Worm (Caenorhabditis elegans) whole organism, L2 larva: ENCODE data around the gene srx-46.

Source experiments
- C34F6.9 ChIP-seq: fragments of 150-350 bp; optimal IDR thresholded peaks from 2 replicates; lab custom pipeline; 2014; ENCODE audit warnings: missing biosample characterization, missing genetic modification characterization
- R02D3.7 ChIP-seq: fragments of 150-350 bp; optimal IDR thresholded peaks from 2 replicates; lab custom pipeline; 2014; ENCODE audit warnings: missing biosample characterization, missing genetic modification characterization
- Y55F3AM.14 ChIP-seq: fragments of 200-800 bp; sonication (Bioruptor generic); optimal IDR thresholded peaks from 2 replicates; lab custom pipeline; 2018; ENCODE audit warnings: mild to moderate bottlenecking, missing genetic modification characterization, missing compliant biosample characterization
- ZK546.5 ChIP-seq: sonication (generic microtip); optimal IDR thresholded peaks from 2 replicates; lab custom pipeline; 2017; ENCODE audit warnings: missing biosample characterization, missing genetic modification characterization
- aly-2 ChIP-seq: fragments of 150-350 bp; optimal IDR thresholded peaks from 2 replicates; lab custom pipeline; 2014; ENCODE audit warnings: missing biosample characterization, missing genetic modification characterization
- blmp-1 ChIP-seq: sonication (generic microtip); optimal IDR thresholded peaks from 2 replicates; lab custom pipeline; 2017; ENCODE audit warnings: missing genetic modification characterization, mild to moderate bottlenecking, missing compliant biosample characterization, antibody characterized with exemption, moderate library complexity; ENCODE audit not compliant: insufficient read depth
- ceh-16 ChIP-seq: fragments of 150-350 bp; optimal IDR thresholded peaks from 2 replicates; lab custom pipeline; 2014; ENCODE audit warnings: missing biosample characterization, missing genetic modification characterization
- ceh-82 ChIP-seq: fragments of 150-350 bp; optimal IDR thresholded peaks from 2 replicates; lab custom pipeline; 2014; ENCODE audit warnings: missing biosample characterization, missing genetic modification characterization
- crh-2 ChIP-seq: sonication (generic microtip); optimal IDR thresholded peaks from 2 replicates; lab custom pipeline; 2017; ENCODE audit warnings: missing biosample characterization, missing genetic modification characterization
- dmd-4 ChIP-seq: sonication (generic microtip); optimal IDR thresholded peaks from 2 replicates; lab custom pipeline; 2017; ENCODE audit warnings: missing biosample characterization, missing genetic modification characterization
- egl-27 ChIP-seq: sonication (generic microtip); optimal IDR thresholded peaks from 3 replicates; lab custom pipeline; 2017; ENCODE audit warnings: missing biosample characterization, missing genetic modification reagents, missing genetic modification characterization
- elt-1 ChIP-seq: fragments of 150-350 bp; optimal IDR thresholded peaks from 2 replicates; lab custom pipeline; 2014; ENCODE audit warnings: missing biosample characterization, missing genetic modification characterization
- elt-3 ChIP-seq: sonication (generic microtip); optimal IDR thresholded peaks from 2 replicates; lab custom pipeline; 2017; ENCODE audit warnings: missing biosample characterization, missing genetic modification characterization
- fos-1 ChIP-seq: fragments of 150-350 bp; optimal IDR thresholded peaks from 2 replicates; lab custom pipeline; 2014; ENCODE audit warnings: missing biosample characterization, missing genetic modification characterization
- lin-13 ChIP-seq: fragments of 150-350 bp; optimal IDR thresholded peaks from 2 replicates; lab custom pipeline; 2014; ENCODE audit warnings: missing biosample characterization, missing genetic modification reagents, missing genetic modification characterization
- lin-39 ChIP-seq: fragments of 150-350 bp; optimal IDR thresholded peaks from 2 replicates; lab custom pipeline; 2014; ENCODE audit warnings: missing biosample characterization, missing genetic modification reagents, missing genetic modification characterization
- mab-5 ChIP-seq: fragments of 150-350 bp; optimal IDR thresholded peaks from 2 replicates; lab custom pipeline; 2014; ENCODE audit warnings: missing biosample characterization, missing genetic modification characterization
- mbf-1 ChIP-seq: sonication (generic microtip); optimal IDR thresholded peaks from 2 replicates; lab custom pipeline; 2017; ENCODE audit warnings: missing biosample characterization, missing genetic modification characterization
- mdl-1 ChIP-seq, 2 experiments: fragments of 150-350 bp in 1 of 2; sonication (generic microtip) in 1 of 2; optimal IDR thresholded peaks; 2 replicates each; lab custom pipeline; 2017; ENCODE audit warnings: missing biosample characterization in 2 of 2, missing genetic modification characterization in 2 of 2
- nhr-11 ChIP-seq: fragments of 150-350 bp; optimal IDR thresholded peaks from 2 replicates; lab custom pipeline; 2014; ENCODE audit warnings: missing biosample characterization, missing genetic modification characterization
- nhr-12 ChIP-seq: fragments of 150-350 bp; optimal IDR thresholded peaks from 2 replicates; lab custom pipeline; 2014; ENCODE audit warnings: missing biosample characterization, missing genetic modification characterization
- nhr-23 ChIP-seq: fragments of 150-350 bp; optimal IDR thresholded peaks from 2 replicates; lab custom pipeline; 2014; ENCODE audit warnings: missing biosample characterization, missing genetic modification reagents, missing genetic modification characterization
- nhr-237 ChIP-seq: fragments of 150-350 bp; optimal IDR thresholded peaks from 2 replicates; lab custom pipeline; 2014; ENCODE audit warnings: missing biosample characterization, missing genetic modification characterization
- nhr-25 ChIP-seq: fragments of 150-350 bp; sonication (generic microtip); optimal IDR thresholded peaks from 3 replicates; lab custom pipeline; 2014; ENCODE audit warnings: missing biosample characterization, missing genetic modification characterization
- nhr-6 ChIP-seq: fragments of 150-350 bp; optimal IDR thresholded peaks from 2 replicates; lab custom pipeline; 2014; ENCODE audit warnings: missing biosample characterization, missing genetic modification characterization
- peb-1 ChIP-seq: fragments of 150-350 bp; optimal IDR thresholded peaks from 2 replicates; lab custom pipeline; 2014; ENCODE audit warnings: missing biosample characterization, missing genetic modification characterization
- sem-4 ChIP-seq: fragments of 150-350 bp; optimal IDR thresholded peaks from 2 replicates; lab custom pipeline; 2014; ENCODE audit warnings: missing biosample characterization, missing genetic modification reagents, missing genetic modification characterization
- skn-1 ChIP-seq: sonication (generic microtip); optimal IDR thresholded peaks from 2 replicates; lab custom pipeline; 2017; ENCODE audit warnings: missing biosample characterization, missing genetic modification characterization
- sma-9 ChIP-seq, 2 experiments: fragments of 150-350 bp in 1 of 2; sonication (generic microtip) in 1 of 2; optimal IDR thresholded peaks; 2 replicates each; lab custom pipeline; 2014 to 2016; ENCODE audit warnings: missing genetic modification characterization in 2 of 2, mild to moderate bottlenecking in 1 of 2, missing biosample characterization in 1 of 2, missing compliant biosample characterization in 1 of 2, missing genetic modification reagents in 1 of 2, moderate library complexity in 1 of 2
- snpc-4 ChIP-seq: fragments of 150-350 bp; optimal IDR thresholded peaks from 2 replicates; lab custom pipeline; 2014; ENCODE audit warnings: missing biosample characterization, missing genetic modification characterization
- unc-39 ChIP-seq: fragments of 150-350 bp; optimal IDR thresholded peaks from 2 replicates; lab custom pipeline; 2014; ENCODE audit warnings: missing biosample characterization, missing genetic modification characterization
- unc-55 ChIP-seq: fragments of 150-350 bp; sonication (generic microtip); optimal IDR thresholded peaks from 3 replicates; lab custom pipeline; 2014; ENCODE audit warnings: missing biosample characterization, missing genetic modification reagents, missing genetic modification characterization
- unc-62 ChIP-seq: fragments of 150-350 bp; optimal IDR thresholded peaks from 2 replicates; lab custom pipeline; 2014; ENCODE audit warnings: missing biosample characterization, missing genetic modification reagents, missing genetic modification characterization
- zag-1 ChIP-seq: fragments of 150-350 bp; optimal IDR thresholded peaks from 2 replicates; lab custom pipeline; 2014; ENCODE audit warnings: missing biosample characterization, missing genetic modification characterization
- ztf-11 ChIP-seq: sonication (generic microtip); optimal IDR thresholded peaks from 2 replicates; lab custom pipeline; 2017; ENCODE audit warnings: missing biosample characterization, missing genetic modification characterization
- ztf-4 ChIP-seq: fragments of 150-350 bp; optimal IDR thresholded peaks from 2 replicates; lab custom pipeline; 2014; ENCODE audit warnings: missing biosample characterization, missing genetic modification characterization

Gene srx-46

DNA sequence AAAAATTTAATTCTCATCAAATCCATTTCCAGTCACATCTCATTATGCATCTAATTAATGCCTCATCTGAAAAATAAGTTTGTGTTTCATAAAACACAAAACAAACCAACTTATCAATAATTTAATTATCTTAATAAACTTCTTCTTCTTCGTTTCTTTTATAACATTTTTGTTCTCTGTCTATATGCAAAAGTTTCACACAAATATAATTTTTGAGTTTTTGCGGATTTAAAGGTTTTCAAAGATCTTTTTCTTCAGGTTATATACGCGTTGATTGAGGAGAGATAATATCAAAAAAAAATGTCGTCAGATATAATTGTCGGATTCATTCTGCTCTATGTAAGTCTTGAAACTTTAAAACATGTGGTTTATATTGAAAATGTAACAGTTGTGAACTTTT, 3.4 kb upstream of the srx-46 start, which contains the start of gene srx-47:
Gene srx-47, plus strand, starts transcription at position 301 of the 400 bp plus-strand sequence.
- TF ChIP-seq skn-1, result no peak
- TF ChIP-seq C34F6.9 (tag; lab: Kevin White, UChicago), result no peak
- TF ChIP-seq nhr-6, result no peak
- TF ChIP-seq Y55F3AM.14 (GFP tag; lab: Kevin White, UChicago), result no peak
- TF ChIP-seq sem-4 (tag; lab: Kevin White, UChicago), result no peak
- no peak for TF ChIP-seq zag-1 (tag; lab: Kevin White, UChicago)
- TF ChIP-seq nhr-25 (tag; lab: Kevin White, UChicago), result no peak
- TF ChIP-seq elt-1 (tag; lab: Kevin White, UChicago), result no peak
- no peak for TF ChIP-seq blmp-1 (tag; lab: Kevin White, UChicago)
- no peak for TF ChIP-seq unc-55 (GFP tag; lab: Kevin White, UChicago)
- no peak for TF ChIP-seq peb-1 (tag; lab: Kevin White, UChicago)
- TF ChIP-seq nhr-12 (tag; lab: Kevin White, UChicago), result no peak
- no peak for TF ChIP-seq ztf-4 (tag; lab: Kevin White, UChicago)
- no peak for TF ChIP-seq ZK546.5 (tag; lab: Kevin White, UChicago)
- no peak for TF ChIP-seq sma-9 (GFP tag; optimal IDR thresholded peaks at IDR 0.05; lab: Kevin White, UChicago)
- no peak for TF ChIP-seq sma-9 (tag; optimal IDR thresholded peaks at IDR 0.05; lab: Kevin White, UChicago)
- TF ChIP-seq nhr-11 (tag; lab: Kevin White, UChicago), result no peak
- TF ChIP-seq ceh-16 (tag; lab: Kevin White, UChicago), result no peak

DNA sequence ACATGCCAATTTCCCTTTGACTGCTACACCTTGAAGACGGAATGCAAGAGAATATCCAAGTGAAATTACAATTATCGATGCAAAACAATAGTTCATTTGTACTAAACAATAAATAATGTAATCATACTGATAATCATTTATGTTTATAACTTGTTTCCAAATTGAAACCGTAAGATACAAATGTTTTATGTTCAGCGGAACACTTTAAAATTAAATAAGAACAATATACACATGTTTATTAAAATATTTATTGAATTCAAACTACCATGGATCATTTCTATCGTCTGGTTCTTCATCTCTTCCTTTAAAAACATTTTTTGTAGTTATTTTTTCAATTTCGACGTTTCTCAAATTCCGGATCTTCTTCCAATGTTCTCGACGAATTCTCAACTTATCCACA, 2.3 kb downstream of the srx-46 start, which contains the start of gene ttr-40:
Gene ttr-40, minus strand, starts transcription at position 101 of the 400 bp plus-strand sequence.
- TF ChIP-seq fos-1 (tag; lab: Kevin White, UChicago), result no peak
- TF ChIP-seq nhr-23 (tag; lab: Kevin White, UChicago), result no peak
- no peak for TF ChIP-seq lin-39 (tag; lab: Kevin White, UChicago)
- no peak for TF ChIP-seq Y55F3AM.14 (GFP tag; lab: Kevin White, UChicago)
- TF ChIP-seq mab-5, result no peak
- no peak for TF ChIP-seq sem-4 (tag; lab: Kevin White, UChicago)
- no peak for TF ChIP-seq ztf-4 (tag; lab: Kevin White, UChicago)
- no peak for TF ChIP-seq elt-3 (tag; lab: Kevin White, UChicago)
- TF ChIP-seq skn-1, result no peak
- no peak for TF ChIP-seq crh-2 (tag; lab: Kevin White, UChicago)
- TF ChIP-seq nhr-6, result no peak
- no peak for TF ChIP-seq nhr-237
- TF ChIP-seq unc-55 (GFP tag; lab: Kevin White, UChicago), result no peak
- no peak for TF ChIP-seq lin-13 (GFP tag; lab: Kevin White, UChicago)
- no peak for TF ChIP-seq dmd-4 (tag; lab: Kevin White, UChicago)
- no peak for TF ChIP-seq R02D3.7
- TF ChIP-seq ZK546.5 (tag; lab: Kevin White, UChicago), result no peak
- no peak for TF ChIP-seq unc-62 (GFP tag; lab: Kevin White, UChicago)
- TF ChIP-seq ceh-82 (tag; lab: Kevin White, UChicago), result no peak

DNA sequence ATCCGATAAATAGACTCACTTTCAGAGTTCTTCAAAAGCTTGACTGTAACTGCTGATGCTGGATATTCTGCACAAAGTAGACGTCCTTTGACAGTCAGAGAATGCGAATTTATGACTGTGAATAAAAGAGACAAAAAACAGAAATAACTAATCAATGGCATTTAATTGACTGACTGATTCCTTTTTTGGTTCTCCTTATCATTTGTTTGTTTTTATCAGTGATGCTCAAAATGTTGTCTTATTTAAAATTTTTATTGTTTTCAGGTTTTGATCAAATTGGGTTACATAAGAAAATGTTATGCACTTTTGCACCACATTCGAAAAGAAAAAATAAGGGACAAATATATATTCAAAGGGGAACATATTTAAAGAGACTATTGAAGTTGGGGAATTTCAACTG, 3.3 kb downstream of the srx-46 start, which contains the start of gene ttr-49:
Gene ttr-49, minus strand, starts transcription at position 171 of the 400 bp plus-strand sequence.
- peak; percentile 59 for TF ChIP-seq fos-1 (tag; lab: Kevin White, UChicago)
- TF ChIP-seq mbf-1 (tag; lab: Kevin White, UChicago), result no peak
- TF ChIP-seq ceh-82 (tag; lab: Kevin White, UChicago), result no peak

DNA sequence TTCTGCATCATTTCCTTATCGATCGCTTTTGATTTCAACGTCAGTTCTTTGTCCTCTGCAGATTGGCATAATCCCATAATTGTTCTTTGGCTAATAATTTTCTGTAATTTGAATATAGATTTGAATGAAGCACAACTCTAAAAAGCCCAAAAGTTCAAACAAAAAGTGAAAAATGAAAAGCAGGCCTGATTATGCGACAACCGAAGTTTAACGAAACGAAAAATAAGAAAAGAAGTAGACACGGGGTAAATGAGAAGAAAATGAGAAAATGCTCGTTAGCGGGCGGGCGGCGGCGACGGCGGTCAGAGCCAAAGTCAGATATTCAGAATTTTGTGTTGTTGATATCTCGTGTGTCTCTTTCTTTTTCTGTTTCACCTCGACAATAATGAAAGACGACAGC, 6.6 kb downstream of the srx-46 start, which contains the start of gene gpa-3:
Gene gpa-3, minus strand, starts transcription at position 101 of the 400 bp plus-strand sequence.
- no peak for TF ChIP-seq ZK546.5 (tag; lab: Kevin White, UChicago)
- no peak for TF ChIP-seq aly-2 (tag; lab: Kevin White, UChicago)
- no peak for TF ChIP-seq nhr-6
- no peak for TF ChIP-seq snpc-4 (tag; lab: Kevin White, UChicago)
- no peak for TF ChIP-seq mdl-1 (tag; optimal IDR thresholded peaks at IDR 0.05; lab: Kevin White, UChicago)
- TF ChIP-seq unc-39, result no peak
- TF ChIP-seq, all 48 proteins: peak for 0

DNA sequence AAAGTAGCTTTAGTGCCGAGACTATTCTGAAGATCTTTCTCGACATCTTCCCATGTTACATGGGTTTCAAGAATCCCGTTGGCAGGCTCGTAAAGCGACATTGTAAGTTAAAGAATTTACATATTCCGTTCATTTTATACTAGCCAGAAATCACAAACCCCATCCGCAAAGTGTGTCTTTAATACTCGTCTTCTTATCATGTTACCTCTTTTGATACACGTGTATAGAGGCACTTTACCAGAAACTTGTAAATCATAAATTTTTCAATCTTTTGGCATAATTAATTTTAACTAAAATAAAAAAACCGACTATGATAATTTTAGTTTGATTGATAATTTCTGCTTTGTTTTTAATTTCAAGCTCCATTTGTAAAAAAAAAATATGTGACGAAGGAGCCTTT, 17.9 kb downstream of the srx-46 start, which contains the start of gene E02C12.6:
Gene E02C12.6, minus strand, starts transcription at position 101 of the 400 bp plus-strand sequence.
- TF ChIP-seq skn-1 (no peak), mbf-1 (tag; lab: Kevin White, UChicago) (no peak), mab-5 (no peak), egl-27 (no peak), crh-2 (tag; lab: Kevin White, UChicago) (no peak), lin-39 (tag; lab: Kevin White, UChicago) (no peak), mdl-1 (tag; optimal IDR thresholded peaks at IDR 0.05; lab: Kevin White, UChicago) (no peak), nhr-6 (no peak), R02D3.7 (no peak), dmd-4 (tag; lab: Kevin White, UChicago) (no peak), ztf-11 (tag; lab: Kevin White, UChicago) (no peak), C34F6.9 (tag; lab: Kevin White, UChicago) (no peak), peb-1 (tag; lab: Kevin White, UChicago) (no peak), nhr-25 (tag; lab: Kevin White, UChicago) (no peak)
